Worm (Caenorhabditis elegans) whole organism, L4/young adult: ENCODE measurements around the gene mul-1.
"Not testable (repeated sequence)": the region's sequence is repeated elsewhere in the genome, so short reads cannot be mapped to it uniquely, and the experiment has no call there.

Experiments used
- W03F9.2 ChIP-seq: fragments of 150-350 bp; optimal IDR thresholded peaks from 2 replicates; lab custom pipeline; 2014; ENCODE audit warnings: missing biosample characterization, missing genetic modification characterization
- dao-5 ChIP-seq: sonication (generic microtip); optimal IDR thresholded peaks from 2 replicates; lab custom pipeline; 2016; ENCODE audit warnings: missing genotype, missing genetic modification characterization, moderate library complexity, missing compliant biosample characterization
- him-1 ChIP-seq: sonication (generic microtip); optimal IDR thresholded peaks from 2 replicates; lab custom pipeline; 2016; ENCODE audit warnings: missing genotype, missing genetic modification reagents, missing genetic modification characterization, missing compliant biosample characterization

mul-1 gene

DNA sequence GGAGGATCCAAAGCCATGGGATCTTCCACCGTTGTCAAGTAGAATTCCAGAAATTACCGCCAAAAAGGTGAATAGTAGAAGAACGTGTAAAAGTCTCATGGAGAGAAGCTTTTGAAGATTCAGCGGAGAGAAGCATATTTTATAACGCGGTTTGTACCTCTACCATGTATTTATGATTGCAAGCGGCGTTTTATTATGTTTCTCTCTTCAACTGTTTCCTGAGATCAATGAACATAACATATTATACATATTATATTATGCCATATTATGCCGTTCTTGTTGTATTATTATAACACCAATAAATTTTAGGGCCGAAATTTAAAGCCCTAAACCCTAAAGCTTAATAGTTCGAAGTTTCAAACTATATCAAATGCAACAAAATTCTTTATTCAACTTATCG is 17.3 kb upstream of the mul-1 start, which contains the start of gene F49F1.18:
Gene F49F1.18, minus strand, starts transcription at position 101 of the 400 bp plus-strand sequence.
- TF ChIP-seq him-1 (tag; lab: Kevin White, UChicago), result no peak

DNA sequence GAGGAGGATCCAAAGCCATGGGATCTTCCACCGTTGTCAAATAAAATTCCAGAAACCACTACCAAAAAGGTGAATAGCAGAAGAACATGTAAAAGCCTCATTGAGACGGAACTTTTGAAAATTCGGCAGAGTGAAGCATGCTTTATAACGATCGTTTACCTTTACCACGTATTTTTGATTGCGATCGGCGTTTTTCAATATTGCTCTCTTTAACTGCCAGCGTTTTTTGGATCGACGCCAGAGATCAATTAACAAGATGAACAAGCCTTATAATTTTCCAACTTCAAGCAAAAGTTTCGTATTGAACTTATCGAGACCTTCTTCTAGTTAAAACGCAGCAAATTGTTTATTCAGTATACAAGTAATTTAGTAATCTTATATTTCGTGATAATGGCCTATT is 16.1 kb upstream of the mul-1 start, which contains the start of gene F49F1.10:
Gene F49F1.10, minus strand, starts transcription at position 101 of the 400 bp plus-strand sequence.
- no peak for TF ChIP-seq dao-5 (tag; lab: Kevin White, UChicago)
- no peak for TF ChIP-seq him-1 (tag; lab: Kevin White, UChicago)
- no peak for TF ChIP-seq W03F9.2

DNA sequence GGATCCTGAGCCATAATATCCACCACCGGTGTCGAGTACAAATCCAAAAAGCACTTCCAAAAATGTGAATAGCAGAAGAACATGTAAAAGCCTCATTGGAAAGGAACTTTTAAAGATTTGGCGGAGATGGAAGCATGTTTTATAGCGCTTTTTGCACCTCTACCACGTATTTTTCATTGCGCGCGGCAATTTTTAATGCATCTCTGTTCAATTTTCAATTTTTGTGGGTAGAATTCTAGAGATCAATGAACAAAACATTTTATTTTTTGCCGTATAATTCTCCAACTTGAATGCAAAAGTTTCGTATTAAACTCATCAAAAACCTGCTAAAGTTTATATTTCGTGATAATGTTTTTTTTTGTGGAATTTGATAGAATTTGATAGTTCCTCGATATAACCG is 14.5 kb upstream of the mul-1 start, which contains the start of gene F49F1.9:
Gene F49F1.9, minus strand, starts transcription at position 101 of the 400 bp plus-strand sequence.
- TF ChIP-seq W03F9.2 (no peak), him-1 (tag; lab: Kevin White, UChicago) (no peak), dao-5 (tag; lab: Kevin White, UChicago) (no peak)

DNA sequence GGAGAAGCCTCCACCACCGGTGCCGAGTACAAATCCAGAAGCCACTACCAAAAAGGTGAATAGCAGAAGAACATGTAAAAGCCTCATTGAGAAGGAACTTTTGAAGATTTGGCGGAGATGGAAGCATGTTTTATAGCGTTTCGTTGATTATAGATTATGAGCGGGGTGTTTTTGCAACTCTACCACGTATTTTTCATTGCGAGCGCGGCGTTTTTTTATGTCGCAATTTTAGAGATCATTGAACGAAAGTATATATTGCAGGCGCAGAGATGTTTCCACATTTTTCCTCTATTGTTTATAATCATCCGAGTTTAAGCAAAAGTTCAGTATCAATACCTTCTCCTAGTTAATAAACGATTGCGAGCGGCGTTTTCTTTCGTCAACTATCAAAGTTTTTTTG is 12.8 kb upstream of the mul-1 start, which contains the start of gene F49F1.17:
Gene F49F1.17, minus strand, starts transcription at position 101 of the 400 bp plus-strand sequence.
- TF ChIP-seq W03F9.2 (no peak), dao-5 (tag; lab: Kevin White, UChicago) (no peak), him-1 (tag; lab: Kevin White, UChicago) (no peak)

DNA sequence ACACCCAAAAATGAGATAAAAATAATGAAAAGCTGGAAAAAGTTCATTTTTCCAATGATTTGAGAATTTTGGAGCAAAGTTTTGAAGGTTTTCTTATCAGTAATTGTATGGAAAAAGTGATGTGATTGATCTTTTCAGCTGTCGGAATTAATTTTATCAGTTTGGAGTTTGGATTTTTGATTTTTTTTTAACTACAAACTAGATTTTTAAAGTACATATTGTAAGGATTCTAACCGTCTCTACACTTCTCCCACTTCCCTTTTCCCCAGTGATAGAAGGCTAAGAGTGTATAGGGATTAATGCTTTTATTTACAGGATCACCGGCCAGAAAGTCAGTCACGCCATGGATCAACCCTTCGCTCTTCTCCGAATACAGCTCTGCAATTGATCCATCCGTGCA is 2.7 kb upstream of the mul-1 start, which contains the start of gene F49F1.7:
Gene F49F1.7, minus strand, starts transcription at position 101 of the 400 bp plus-strand sequence.
- TF ChIP-seq W03F9.2; dao-5 (tag; lab: Kevin White, UChicago); him-1 (tag; lab: Kevin White, UChicago): not testable (repeated sequence)

DNA sequence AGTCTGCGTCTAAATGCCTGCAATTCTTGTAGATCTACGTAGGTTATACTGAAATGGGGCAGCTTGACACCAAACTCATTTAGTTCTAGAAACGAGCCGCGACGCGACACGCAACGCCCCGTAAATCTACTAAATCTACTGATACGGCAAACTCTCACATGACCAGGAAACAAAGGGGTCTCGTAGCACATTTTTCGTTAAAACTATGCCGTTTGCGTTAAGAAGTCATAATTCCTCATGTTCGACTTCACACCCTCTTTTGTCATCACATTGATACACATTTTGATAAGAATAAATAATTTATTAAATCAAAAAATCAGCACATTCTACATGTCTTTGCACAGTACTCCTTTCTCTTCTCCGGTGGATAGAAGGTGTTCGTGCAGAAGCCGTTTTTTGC is 1.9 kb downstream of the mul-1 start:
- TF ChIP-seq him-1 (tag; lab: Kevin White, UChicago) (no peak), W03F9.2 (no peak), dao-5 (tag; lab: Kevin White, UChicago) (no peak)

DNA sequence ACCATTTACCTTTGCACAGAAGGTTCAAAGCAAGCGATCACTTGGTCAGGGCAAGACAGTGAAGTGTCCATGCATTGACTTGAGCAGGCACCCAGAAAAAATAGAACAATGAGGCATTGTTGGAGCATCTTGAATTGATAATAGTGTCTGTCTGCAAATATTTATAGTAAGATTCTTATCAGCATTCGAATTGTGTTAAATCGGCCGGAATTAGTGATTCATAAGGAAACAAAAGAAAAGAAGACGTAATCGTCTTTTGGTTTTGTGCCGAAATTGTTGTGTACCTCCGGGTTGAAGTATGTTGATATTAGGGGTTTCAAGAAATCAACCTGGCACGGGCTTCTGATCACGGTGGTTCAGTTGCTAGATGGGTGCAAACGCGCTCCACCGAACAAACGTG is 2.7 kb downstream of the mul-1 start, which contains the start of gene F49F1.5:
Gene F49F1.5, minus strand, starts transcription at position 153 of the 400 bp plus-strand sequence.
- TF ChIP-seq dao-5 (tag; lab: Kevin White, UChicago) (no peak), W03F9.2 (no peak), him-1 (tag; lab: Kevin White, UChicago) (no peak)

DNA sequence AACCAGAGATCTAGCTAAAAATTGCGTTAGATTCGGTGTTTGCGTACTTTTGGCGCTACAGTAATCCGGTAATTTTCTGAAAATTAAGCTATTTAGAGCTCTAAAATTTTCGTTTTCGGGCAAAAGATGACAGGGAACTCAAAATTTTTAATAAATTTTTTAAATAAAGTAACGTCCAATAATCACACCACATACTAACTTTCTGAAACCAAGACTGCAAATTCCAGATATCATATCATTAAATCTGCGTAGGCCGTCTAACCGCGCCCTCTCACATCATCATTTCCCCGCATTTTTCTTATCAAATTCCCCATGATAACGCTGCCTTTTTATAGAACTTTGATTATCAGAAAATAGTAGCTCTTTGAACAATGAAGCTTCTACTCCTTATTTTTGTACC is 5.5 kb downstream of the mul-1 start, which contains the start of gene drd-50:
Gene drd-50, plus strand, starts transcription at position 301 of the 400 bp plus-strand sequence.
- TF ChIP-seq dao-5 (tag; lab: Kevin White, UChicago), result no peak
- no peak for TF ChIP-seq W03F9.2
- TF ChIP-seq him-1 (tag; lab: Kevin White, UChicago), result no peak

DNA sequence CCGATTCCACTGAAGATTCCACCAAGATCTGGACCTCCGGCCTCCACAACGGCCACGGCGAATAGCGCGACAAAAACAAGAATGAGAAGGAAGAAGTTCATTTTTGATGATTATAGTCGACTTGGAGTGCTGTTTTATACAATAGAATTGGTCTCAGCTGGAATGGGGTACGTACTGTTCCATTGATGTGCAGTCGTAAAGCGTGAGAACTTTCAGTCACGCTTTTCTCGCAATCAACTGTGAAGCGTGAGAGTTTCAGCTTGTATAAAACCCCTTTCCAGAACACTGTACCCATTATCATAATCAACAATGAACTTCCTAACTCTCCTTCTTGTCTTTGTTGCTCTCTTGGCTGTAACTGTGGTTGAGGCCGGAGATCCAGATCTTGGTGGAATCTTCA is 7.3 kb downstream of the mul-1 start, which contains the start of the genes F49F1.4 and F49F1.2:
Gene F49F1.4, minus strand, starts transcription at position 101 of the 400 bp plus-strand sequence.
Gene F49F1.2, plus strand, starts transcription at position 310 of the 400 bp plus-strand sequence.
- TF ChIP-seq dao-5 (tag; lab: Kevin White, UChicago) (no peak), W03F9.2 (no peak), him-1 (tag; lab: Kevin White, UChicago) (no peak)

DNA sequence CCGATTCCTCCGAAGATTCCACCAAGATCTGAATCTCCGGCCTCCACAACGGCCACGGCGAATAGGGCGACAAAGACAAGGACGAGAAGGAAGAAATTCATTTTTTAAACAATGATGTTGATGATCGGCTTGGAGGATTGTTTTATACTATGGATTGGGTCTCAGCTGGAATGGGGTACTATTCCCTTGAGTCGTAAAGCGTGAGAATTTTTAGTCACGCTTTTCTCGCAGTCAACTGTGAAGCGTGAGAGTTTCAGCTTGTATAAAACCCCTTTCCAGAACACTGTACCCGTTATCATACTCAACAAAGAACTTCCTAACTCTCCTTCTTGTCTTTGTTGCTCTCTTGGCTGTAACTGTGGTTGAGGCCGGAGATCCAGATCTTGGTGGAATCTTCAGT is 8.4 kb downstream of the mul-1 start, which contains the start of gene F49F1.15:
Gene F49F1.15, minus strand, starts transcription at position 101 of the 400 bp plus-strand sequence.
- TF ChIP-seq him-1 (tag; lab: Kevin White, UChicago), result no peak
- TF ChIP-seq dao-5 (tag; lab: Kevin White, UChicago), result no peak
- no peak for TF ChIP-seq W03F9.2

DNA sequence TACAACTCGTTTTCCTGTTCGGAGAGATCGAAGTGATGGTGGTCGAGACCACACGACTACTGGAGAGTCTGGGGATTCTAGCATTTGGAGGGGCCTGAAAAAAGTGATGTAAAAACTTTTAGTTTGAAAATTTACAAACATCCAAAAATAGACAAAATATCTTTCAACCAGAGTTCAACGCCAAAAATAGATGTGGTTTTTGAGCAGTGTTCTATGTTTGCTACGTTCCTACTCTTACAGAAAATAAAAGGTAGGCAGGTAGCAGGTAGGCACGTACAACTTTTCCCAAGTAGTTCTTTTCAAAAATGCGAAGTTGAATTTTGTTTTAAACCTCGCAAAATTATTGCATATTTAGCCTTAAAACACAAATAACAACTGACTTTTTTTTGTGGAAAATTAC is 10.6 kb downstream of the mul-1 start, which contains the start of gene F49F1.14:
Gene F49F1.14, minus strand, starts transcription at position 101 of the 400 bp plus-strand sequence.
- TF ChIP-seq dao-5 (tag; lab: Kevin White, UChicago) (no peak), him-1 (tag; lab: Kevin White, UChicago) (no peak), W03F9.2 (no peak)

DNA sequence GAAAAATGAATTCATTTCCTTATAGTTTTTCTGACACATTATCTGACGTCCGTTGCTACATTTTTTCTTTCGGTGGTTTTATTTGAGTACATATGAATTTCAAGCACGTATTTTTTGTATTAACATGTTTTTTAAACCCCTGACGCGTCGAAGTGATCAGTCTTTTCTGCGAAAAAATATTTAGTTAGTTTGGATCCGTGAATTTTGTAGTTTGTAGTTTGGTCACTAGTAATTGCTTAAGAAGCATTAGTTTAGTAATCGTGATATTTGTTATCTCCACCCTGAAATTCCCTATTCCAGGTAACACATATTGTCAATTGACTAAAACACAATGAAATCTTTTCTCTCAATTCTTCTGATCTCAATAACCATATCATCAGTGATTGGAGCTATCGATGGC is 14.2 kb downstream of the mul-1 start, which contains the start of gene C35B1.7:
Gene C35B1.7, plus strand, starts transcription at position 301 of the 400 bp plus-strand sequence.
- TF ChIP-seq him-1 (tag; lab: Kevin White, UChicago) (no peak), dao-5 (tag; lab: Kevin White, UChicago) (no peak), W03F9.2 (no peak)

DNA sequence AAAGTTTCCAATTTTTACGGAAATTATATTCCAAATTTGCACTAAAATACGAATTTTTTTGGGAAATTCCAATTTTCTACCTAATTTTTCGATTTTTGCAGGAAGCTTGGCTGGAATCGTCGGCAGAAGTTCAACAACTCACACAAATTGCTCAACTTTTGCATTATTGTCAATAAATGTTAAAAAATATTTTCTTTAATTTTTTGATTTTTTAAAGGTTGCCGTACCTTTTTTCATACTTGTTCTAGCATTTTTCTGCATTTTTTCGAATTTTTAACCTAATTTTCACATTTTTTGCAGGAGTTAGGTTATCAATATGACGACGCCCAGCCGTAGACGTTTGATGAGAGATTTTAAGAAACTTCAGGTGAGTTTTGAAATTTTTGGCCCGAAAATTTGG is 20.2 kb downstream of the mul-1 start, which contains the start of gene ubc-1:
Gene ubc-1, plus strand, starts transcription at position 301 of the 400 bp plus-strand sequence.
- no peak for TF ChIP-seq W03F9.2
- TF ChIP-seq dao-5 (tag; lab: Kevin White, UChicago), result no peak
- no peak for TF ChIP-seq him-1 (tag; lab: Kevin White, UChicago)

DNA sequence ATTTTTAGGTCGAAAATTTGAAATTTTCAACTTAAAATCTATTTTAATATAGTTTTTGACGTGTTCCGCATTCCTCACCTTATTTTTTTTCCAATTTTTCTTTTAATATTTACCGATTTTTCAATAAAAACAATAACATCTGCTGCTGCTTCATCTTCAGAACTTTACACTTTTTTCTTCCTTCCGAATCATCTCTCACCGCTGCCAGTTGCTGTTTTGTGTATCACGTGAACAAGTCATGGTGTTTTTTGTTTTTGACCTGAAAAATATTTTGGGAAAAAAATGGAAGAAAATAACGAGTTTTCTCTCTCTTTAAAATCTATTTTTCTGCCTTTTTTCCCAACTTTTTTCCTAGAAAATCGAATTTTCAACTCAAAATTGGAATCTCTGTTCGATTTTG is 23.2 kb downstream of the mul-1 start:
- no peak for TF ChIP-seq W03F9.2
- TF ChIP-seq dao-5 (tag; lab: Kevin White, UChicago), result no peak
- TF ChIP-seq him-1 (tag; lab: Kevin White, UChicago), result no peak
